Worm (Caenorhabditis elegans) whole organism, L1 larva: ENCODE data around the gene F48B9.1.

Source experiments
- C04F5.9 ChIP-seq: sonication (generic microtip); optimal IDR thresholded peaks from 2 replicates; lab custom pipeline; 2016; ENCODE audit warnings: missing genetic modification characterization, missing compliant biosample characterization
- Y116A8C.19 ChIP-seq: sonication (generic microtip); optimal IDR thresholded peaks from 2 replicates; lab custom pipeline; 2016; ENCODE audit warnings: missing compliant biosample characterization, missing genetic modification characterization, borderline replicate concordance
- aha-1 ChIP-seq: fragments of 150-350 bp; optimal IDR thresholded peaks from 2 replicates; lab custom pipeline; 2014; ENCODE audit warnings: missing biosample characterization, missing genetic modification characterization
- alr-1 ChIP-seq: fragments of 200-800 bp; sonication (Bioruptor generic); optimal IDR thresholded peaks from 2 replicates; lab custom pipeline; 2018; ENCODE audit warnings: borderline replicate concordance, mild to moderate bottlenecking, missing genetic modification characterization, missing compliant biosample characterization
- aly-2 ChIP-seq: fragments of 150-350 bp; optimal IDR thresholded peaks from 2 replicates; lab custom pipeline; 2014; ENCODE audit warnings: missing biosample characterization, missing genetic modification characterization
- blmp-1 ChIP-seq: fragments of 150-350 bp; optimal IDR thresholded peaks from 2 replicates; lab custom pipeline; 2014; ENCODE audit warnings: missing biosample characterization, missing genetic modification characterization
- ceh-8 ChIP-seq: fragments of 200-800 bp; sonication (Bioruptor generic); optimal IDR thresholded peaks from 2 replicates; lab custom pipeline; 2018; ENCODE audit warnings: mild to moderate bottlenecking, missing genetic modification characterization, moderate library complexity, missing compliant biosample characterization
- ceh-82 ChIP-seq, 3 experiments: fragments of 150-350 bp in 1 of 3; sonication (generic microtip) in 2 of 3; optimal IDR thresholded peaks; 2 replicates each; lab custom pipeline; 2014 to 2017; ENCODE audit warnings: missing biosample characterization in 3 of 3, missing genetic modification characterization in 3 of 3
- ceh-88 ChIP-seq: fragments of 200-800 bp; sonication (Bioruptor generic); IDR thresholded peaks from 2 replicates; pipeline ENCODE4 v1.3.6; 2022; ENCODE audit warnings: missing genetic modification characterization, missing compliant biosample characterization
- ces-1 ChIP-seq: fragments of 150-350 bp; optimal IDR thresholded peaks from 2 replicates; lab custom pipeline; 2014; ENCODE audit warnings: missing biosample characterization, missing genetic modification reagents, missing genetic modification characterization
- dsc-1 ChIP-seq: sonication (generic microtip); optimal IDR thresholded peaks from 2 replicates; lab custom pipeline; 2016; ENCODE audit warnings: mild to moderate bottlenecking, missing genetic modification characterization, missing compliant biosample characterization
- ets-5 ChIP-seq: fragments of 200-800 bp; sonication (Bioruptor generic); IDR thresholded peaks from 2 replicates; pipeline ENCODE4 v1.3.6; 2022; ENCODE audit warnings: missing genetic modification characterization, missing compliant biosample characterization
- fkh-4 ChIP-seq: sonication (generic microtip); optimal IDR thresholded peaks from 2 replicates; lab custom pipeline; 2016; ENCODE audit warnings: missing compliant biosample characterization, missing genetic modification characterization, borderline replicate concordance
- fkh-8 ChIP-seq: sonication (generic microtip); optimal IDR thresholded peaks from 2 replicates; lab custom pipeline; 2016; ENCODE audit warnings: mild to moderate bottlenecking, missing genetic modification characterization, missing compliant biosample characterization
- fos-1 ChIP-seq: fragments of 150-350 bp; optimal IDR thresholded peaks from 2 replicates; lab custom pipeline; 2014; ENCODE audit warnings: missing biosample characterization, missing genetic modification characterization
- isw-1 ChIP-seq: fragments of 200-800 bp; sonication (Bioruptor generic); IDR thresholded peaks from 2 replicates; pipeline ENCODE4 v1.3.6; 2022; ENCODE audit warnings: missing genetic modification characterization, missing compliant biosample characterization
- jun-1 ChIP-seq: fragments of 150-350 bp; optimal IDR thresholded peaks from 2 replicates; lab custom pipeline; 2014; ENCODE audit warnings: missing biosample characterization, missing genetic modification reagents, missing genetic modification characterization
- lin-14 ChIP-seq: fragments of 200-800 bp; sonication (Bioruptor generic); optimal IDR thresholded peaks from 2 replicates; lab custom pipeline; 2018; ENCODE audit warnings: mild to moderate bottlenecking, missing genetic modification characterization, moderate library complexity, missing compliant biosample characterization
- lin-15B ChIP-seq: fragments of 150-350 bp; sonication (generic microtip); optimal IDR thresholded peaks from 3 replicates; lab custom pipeline; 2014; ENCODE audit warnings: missing biosample characterization, missing genetic modification characterization
- lin-39 ChIP-seq: fragments of 150-350 bp; optimal IDR thresholded peaks from 2 replicates; lab custom pipeline; 2014; ENCODE audit warnings: missing biosample characterization, missing genetic modification reagents, missing genetic modification characterization
- mab-9 ChIP-seq: fragments of 200-800 bp; sonication (Bioruptor generic); IDR thresholded peaks from 2 replicates; pipeline ENCODE4 v1.3.6; 2022; ENCODE audit warnings: missing genetic modification reagents, missing genetic modification characterization, missing compliant biosample characterization
- mdl-1 ChIP-seq, 2 experiments: fragments of 150-350 bp; optimal IDR thresholded peaks; 2 replicates each; lab custom pipeline; 2014 to 2017; ENCODE audit warnings: missing biosample characterization in 2 of 2, missing genetic modification characterization in 2 of 2, inconsistent platforms in 1 of 2
- mep-1 ChIP-seq: fragments of 150-350 bp; optimal IDR thresholded peaks from 2 replicates; lab custom pipeline; 2014; ENCODE audit warnings: missing biosample characterization, missing genetic modification characterization
- nhr-12 ChIP-seq: sonication (generic microtip); optimal IDR thresholded peaks from 2 replicates; lab custom pipeline; 2017; ENCODE audit warnings: missing biosample characterization, missing genetic modification characterization
- nhr-20 ChIP-seq: sonication (generic microtip); optimal IDR thresholded peaks from 2 replicates; lab custom pipeline; 2016; ENCODE audit warnings: mild to moderate bottlenecking, missing genetic modification characterization, missing compliant biosample characterization
- nhr-237 ChIP-seq: fragments of 150-350 bp; optimal IDR thresholded peaks from 2 replicates; lab custom pipeline; 2014; ENCODE audit warnings: missing biosample characterization, missing genetic modification characterization
- nhr-47 ChIP-seq: sonication (generic microtip); optimal IDR thresholded peaks from 2 replicates; lab custom pipeline; 2016; ENCODE audit warnings: mild to moderate bottlenecking, missing genetic modification characterization, moderate library complexity, missing compliant biosample characterization
- nhr-71 ChIP-seq: sonication (generic microtip); optimal IDR thresholded peaks from 2 replicates; lab custom pipeline; 2016; ENCODE audit warnings: mild to moderate bottlenecking, missing genetic modification characterization, moderate library complexity, missing compliant biosample characterization
- nhr-77 ChIP-seq: fragments of 150-350 bp; optimal IDR thresholded peaks from 2 replicates; lab custom pipeline; 2014; ENCODE audit warnings: missing biosample characterization, missing genetic modification characterization
- pax-3 ChIP-seq: fragments of 200-800 bp; sonication (Bioruptor generic); optimal IDR thresholded peaks from 2 replicates; lab custom pipeline; 2018; ENCODE audit warnings: mild to moderate bottlenecking, missing genetic modification characterization, moderate library complexity, missing compliant biosample characterization
- snpc-4 ChIP-seq: fragments of 150-350 bp; optimal IDR thresholded peaks from 2 replicates; lab custom pipeline; 2014; ENCODE audit warnings: missing biosample characterization, missing genetic modification characterization
- snu-23 ChIP-seq: sonication (generic microtip); optimal IDR thresholded peaks from 2 replicates; lab custom pipeline; 2016; ENCODE audit warnings: missing genetic modification characterization, missing compliant biosample characterization
- sox-4 ChIP-seq: sonication (generic microtip); optimal IDR thresholded peaks from 2 replicates; lab custom pipeline; 2016; ENCODE audit warnings: missing genetic modification characterization, missing compliant biosample characterization
- sptf-1 ChIP-seq: fragments of 150-350 bp; optimal IDR thresholded peaks from 2 replicates; lab custom pipeline; 2014; ENCODE audit warnings: missing biosample characterization, missing genetic modification characterization
- tlp-1 ChIP-seq: fragments of 150-350 bp; optimal IDR thresholded peaks from 2 replicates; lab custom pipeline; 2014; ENCODE audit warnings: missing biosample characterization, missing genetic modification characterization
- unc-30 ChIP-seq: sonication (generic microtip); optimal IDR thresholded peaks from 2 replicates; lab custom pipeline; 2017; ENCODE audit warnings: missing biosample characterization, missing genetic modification characterization
- unc-62 ChIP-seq: fragments of 150-350 bp; optimal IDR thresholded peaks from 2 replicates; lab custom pipeline; 2014; ENCODE audit warnings: missing biosample characterization, missing genetic modification reagents, missing genetic modification characterization
- unc-86 ChIP-seq: sonication (generic microtip); optimal IDR thresholded peaks from 2 replicates; lab custom pipeline; 2016; ENCODE audit warnings: missing genetic modification characterization, missing compliant biosample characterization
- unc-98 ChIP-seq: fragments of 200-800 bp; sonication (Bioruptor generic); IDR thresholded peaks from 2 replicates; pipeline ENCODE4 v1.3.6; 2022; ENCODE audit warnings: missing genetic modification characterization, missing compliant biosample characterization
- ztf-11 ChIP-seq, 2 experiments: sonication (generic microtip); optimal IDR thresholded peaks; 2 replicates each; lab custom pipeline; 2016 to 2017; ENCODE audit warnings: missing genetic modification characterization in 2 of 2, missing biosample characterization in 1 of 2, missing compliant biosample characterization in 1 of 2
- ztf-4 ChIP-seq: fragments of 150-350 bp; optimal IDR thresholded peaks from 2 replicates; lab custom pipeline; 2014; ENCODE audit warnings: missing biosample characterization, missing genetic modification characterization

F48B9.1 gene

ce11 chrX:2144236-2144635 is 36.5 kb upstream of the F48B9.1 start:
- TF ChIP-seq ces-1 (GFP tag; lab: Kevin White, UChicago) (no peak), lin-39 (tag; lab: Kevin White, UChicago) (no peak), ceh-8 (GFP tag; lab: Kevin White, UChicago) (peak; percentile 58), ceh-82 (tag; optimal IDR thresholded peaks at IDR 0.05; lab: Kevin White, UChicago) (no peak), dsc-1 (peak; percentile 23), aly-2 (tag; lab: Kevin White, UChicago) (no peak), ztf-4 (tag; lab: Kevin White, UChicago) (no peak), alr-1 (tag; lab: Kevin White, UChicago) (no peak), lin-15B (no peak), isw-1 (GFP tag; lab: Robert Waterston, UW) (no peak), nhr-47 (tag; lab: Kevin White, UChicago) (peak; percentile 33), aha-1 (no peak), unc-30 (no peak), mab-9 (GFP tag; lab: Robert Waterston, UW) (no peak), nhr-77 (no peak), mep-1 (tag; lab: Kevin White, UChicago) (no peak), ceh-88 (GFP tag; lab: Robert Waterston, UW) (no peak), ets-5 (GFP tag; lab: Robert Waterston, UW) (no peak), sox-4 (tag; lab: Kevin White, UChicago) (no peak), fkh-8 (tag; lab: Kevin White, UChicago) (peak; percentile 85), nhr-20 (tag; lab: Kevin White, UChicago) (no peak), jun-1 (tag; lab: Kevin White, UChicago) (no peak), pax-3 (tag; lab: Kevin White, UChicago) (no peak), unc-98 (GFP tag; lab: Robert Waterston, UW) (no peak), nhr-71 (peak; percentile 54), lin-14 (GFP tag; lab: Kevin White, UChicago) (peak; percentile 5), nhr-237 (no peak), unc-62 (no peak)

ce11 chrX:2144875-2145274 is 35.8 kb upstream of the F48B9.1 start:
- TF ChIP-seq sptf-1 (tag; lab: Kevin White, UChicago) (no peak), tlp-1 (no peak), fkh-4 (no peak), snpc-4 (tag; lab: Kevin White, UChicago) (no peak), unc-86 (tag; lab: Kevin White, UChicago) (no peak), mdl-1 (tag; optimal IDR thresholded peaks at IDR 0.05; lab: Kevin White, UChicago) (no peak), ztf-11 (tag; optimal IDR thresholded peaks at IDR 0.05; lab: Kevin White, UChicago) (no peak), fos-1 (tag; lab: Kevin White, UChicago) (no peak), C04F5.9 (tag; lab: Kevin White, UChicago) (no peak), mep-1 (tag; lab: Kevin White, UChicago) (no peak), Y116A8C.19 (tag; lab: Kevin White, UChicago) (no peak), snu-23 (GFP tag; lab: Kevin White, UChicago) (no peak)

- TF ChIP-seq blmp-1 (peak; percentile 98), nhr-12 (tag; lab: Kevin White, UChicago) (no peak)
Observed at ce11 chrX:2145629-2146028, 35.1 kb upstream of the F48B9.1 start, which contains the start of gene dpy-3. TSS of gene dpy-3 (minus strand) at chrX:2145647.
